Fruit fly (Drosophila melanogaster): Measurements from ENCODE around the gene lbe.
A peak's percentile ranks its signal among the peaks of the same experiment; 100 is the strongest.

lbe gene

dm6 chr3R:21446334-21446733 lies at the start of gene lbe:
Gene lbe (minus strand): TSS chr3R:21446537.
- TF ChIP-seq CG13204 (GFP tag; optimal IDR thresholded peaks at IDR 0.05) (no peak), CG12605 (GFP tag; IDR thresholded peaks at IDR 0.05) (peak; percentile 32; the same call in 1 of the 2 replicates), fd96Ca (GFP tag; IDR thresholded peaks at IDR 0.05) (0 out of 3 replicates have a peak, but pooled peaks have one; percentile 30), CG15710 (tag; optimal IDR thresholded peaks at IDR 0.05) (no peak)

DNA sequence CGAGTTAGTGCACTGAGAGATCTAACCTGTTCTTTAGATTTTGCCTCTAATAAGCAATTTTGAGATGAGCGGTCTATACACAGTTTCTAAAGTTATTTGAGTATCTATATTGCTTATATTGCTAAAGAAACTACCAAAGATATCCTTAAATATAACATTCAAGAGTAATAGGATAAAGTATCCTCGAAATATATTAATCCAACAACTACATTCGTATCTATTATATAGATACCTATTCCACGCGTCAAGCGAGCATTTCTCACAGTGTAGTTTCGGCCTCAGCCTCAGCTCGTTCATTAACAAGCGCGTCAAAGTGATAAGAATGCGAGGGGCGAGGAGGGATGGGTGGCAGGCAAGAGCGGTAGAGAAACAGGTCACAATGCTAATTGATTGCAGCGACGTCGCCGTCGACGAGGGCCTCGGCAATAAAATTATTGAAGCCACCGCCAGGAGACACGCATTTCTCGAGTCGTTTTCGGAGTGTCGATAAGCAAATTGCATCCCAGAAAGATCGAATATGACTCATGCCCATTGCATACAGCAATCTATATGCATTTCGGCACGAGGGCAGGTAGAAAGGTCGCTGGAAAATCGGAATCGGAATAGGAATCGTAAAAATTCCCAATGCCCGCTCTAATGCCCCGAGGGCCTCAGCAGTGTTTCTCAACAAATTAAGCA lies 47.4 kb upstream of the lbe start:
- TF ChIP-seq Pif1B (GFP tag; optimal IDR thresholded peaks at IDR 0.05) = peak; percentile 10
- peak; percentile 34 for TF ChIP-seq Snoo (tag; optimal IDR thresholded peaks at IDR 0.05)
- peak; percentile 38 for TF ChIP-seq CG9948 (tag; optimal IDR thresholded peaks at IDR 0.05)
- TF ChIP-seq CG4496 (GFP tag; IDR thresholded peaks at IDR 0.05) = 0 out of 3 replicates have a peak, but pooled peaks have one; percentile 19
- no peak for TF ChIP-seq CG13204 (GFP tag; optimal IDR thresholded peaks at IDR 0.05)
- no peak for TF ChIP-seq CG8301 (tag; optimal IDR thresholded peaks at IDR 0.05)
- TF ChIP-seq CG8159 (tag; optimal IDR thresholded peaks at IDR 0.05) = peak; percentile 70
- peak; percentile 64 for TF ChIP-seq Pif1A (GFP tag; optimal IDR thresholded peaks at IDR 0.05)
- TF ChIP-seq CG15710 (tag; optimal IDR thresholded peaks at IDR 0.05) = peak; percentile 62
- peak; percentile 21 for TF ChIP-seq CG34367 (tag; optimal IDR thresholded peaks at IDR 0.05)
- TF ChIP-seq EcR (GFP tag; optimal IDR thresholded peaks at IDR 0.05) = peak; percentile 15
- TF ChIP-seq CG14655 (GFP tag; optimal IDR thresholded peaks at IDR 0.05) = no peak
- peak; percentile 30 for TF ChIP-seq CG17806 (tag; optimal IDR thresholded peaks at IDR 0.05)

- TF ChIP-seq CG4496 (GFP tag; IDR thresholded peaks at IDR 0.05) = peak; percentile 45; the same call in 2 of the 3 replicates
- peak; percentile 7 for TF ChIP-seq Snoo (tag; optimal IDR thresholded peaks at IDR 0.05)
- TF ChIP-seq CG8159 (tag; optimal IDR thresholded peaks at IDR 0.05) = no peak
These were observed 41.5 kb upstream of the lbe start for dm6 chr3R:21487706-21488406.

dm6 chr3R:21481960-21482359 lies 35.6 kb upstream of the lbe start, which contains the start of gene Fancm:
Gene Fancm (plus strand): TSS chr3R:21482325.
- peak; percentile 34 for TF ChIP-seq CG8159 (tag; optimal IDR thresholded peaks at IDR 0.05)
- peak; percentile 4 for TF ChIP-seq Snoo (tag; optimal IDR thresholded peaks at IDR 0.05)
- no peak for TF ChIP-seq fd96Ca (GFP tag; IDR thresholded peaks at IDR 0.05)
- peak; percentile 17 for TF ChIP-seq CG15710 (tag; optimal IDR thresholded peaks at IDR 0.05)
- TF ChIP-seq CG12605 (GFP tag; IDR thresholded peaks at IDR 0.05) = no peak
- TF ChIP-seq CG9948 (tag; optimal IDR thresholded peaks at IDR 0.05) = peak; percentile 23
- peak; percentile 45; the same call in 1 of the 3 replicates for TF ChIP-seq CG4496 (GFP tag; IDR thresholded peaks at IDR 0.05)

- TF ChIP-seq fd96Ca (GFP tag; IDR thresholded peaks at IDR 0.05) = no peak
- TF ChIP-seq Pif1A (GFP tag; optimal IDR thresholded peaks at IDR 0.05) = no peak
- no peak for TF ChIP-seq CG14655 (GFP tag; optimal IDR thresholded peaks at IDR 0.05)
- TF ChIP-seq CG17806 (tag; optimal IDR thresholded peaks at IDR 0.05) = no peak
- no peak for TF ChIP-seq rn (GFP tag; IDR thresholded peaks at IDR 0.05)
- no peak for TF ChIP-seq CG12605 (GFP tag; IDR thresholded peaks at IDR 0.05)
- no peak for TF ChIP-seq CG10348 (GFP tag; IDR thresholded peaks at IDR 0.05)
- TF ChIP-seq CG8159 (tag; optimal IDR thresholded peaks at IDR 0.05) = no peak
- TF ChIP-seq CG13204 (GFP tag; optimal IDR thresholded peaks at IDR 0.05) = no peak
These were observed 24.8 kb upstream of the lbe start for dm6 chr3R:21471179-21471578.

DNA sequence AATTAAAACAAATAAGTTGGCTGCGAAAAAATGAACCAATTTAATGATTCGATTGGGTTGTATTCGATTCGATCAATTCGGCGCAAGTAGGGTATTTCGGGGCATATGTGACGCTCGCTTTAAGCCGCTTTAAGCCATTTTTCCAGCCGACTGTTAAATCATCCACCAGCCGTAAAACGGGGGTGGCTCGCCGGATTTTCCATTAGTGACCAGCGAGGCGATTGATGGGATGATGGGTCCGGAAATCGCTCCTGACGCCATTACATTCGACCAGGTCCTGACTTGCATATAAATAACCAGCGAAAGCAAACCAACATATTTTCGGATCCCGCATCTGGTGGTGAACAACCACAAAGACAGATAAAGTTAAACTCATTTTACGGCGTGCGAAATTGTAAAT lies 23.9 kb upstream of the lbe start:
- no peak for TF ChIP-seq CG15710 (tag; optimal IDR thresholded peaks at IDR 0.05)
- no peak for TF ChIP-seq CG14655 (GFP tag; optimal IDR thresholded peaks at IDR 0.05)
- TF ChIP-seq D1 (tag; optimal IDR thresholded peaks at IDR 0.05) = no peak
- no peak for TF ChIP-seq CG9948 (tag; optimal IDR thresholded peaks at IDR 0.05)
- TF ChIP-seq CG8159 (tag; optimal IDR thresholded peaks at IDR 0.05) = no peak
- TF ChIP-seq CG10348 (GFP tag; IDR thresholded peaks at IDR 0.05) = no peak
- no peak for TF ChIP-seq fd96Ca (GFP tag; IDR thresholded peaks at IDR 0.05)
- TF ChIP-seq CG17806 (tag; optimal IDR thresholded peaks at IDR 0.05) = no peak
- no peak for TF ChIP-seq CG8301 (tag; optimal IDR thresholded peaks at IDR 0.05)
- TF ChIP-seq CG34367 (tag; optimal IDR thresholded peaks at IDR 0.05) = no peak
- TF ChIP-seq EcR (GFP tag; optimal IDR thresholded peaks at IDR 0.05) = no peak
- no peak for TF ChIP-seq Pif1A (GFP tag; optimal IDR thresholded peaks at IDR 0.05)
- no peak for TF ChIP-seq CG4496 (GFP tag; IDR thresholded peaks at IDR 0.05)
- TF ChIP-seq CG12605 (GFP tag; IDR thresholded peaks at IDR 0.05) = no peak
- no peak for TF ChIP-seq Snoo (tag; optimal IDR thresholded peaks at IDR 0.05)
- no peak for TF ChIP-seq gl (tag; optimal IDR thresholded peaks at IDR 0.05)
- no peak for TF ChIP-seq Ets98B (GFP tag; IDR thresholded peaks at IDR 0.05)
- no peak for TF ChIP-seq CG13204 (GFP tag; optimal IDR thresholded peaks at IDR 0.05)
- TF ChIP-seq CG32121 (GFP tag; IDR thresholded peaks at IDR 0.05) = no peak
- TF ChIP-seq rn (GFP tag; IDR thresholded peaks at IDR 0.05) = no peak

Measured in whole organism, pupa.